Fruit fly (Drosophila melanogaster): ENCODE measurements around the gene CkIIalpha-i3.

The CkIIalpha-i3 gene

dm6 chr3L:733845-734697, 23.7 kb upstream of the CkIIalpha-i3 start (continued):
- TF ChIP-seq CG3919 (GFP tag; optimal IDR thresholded peaks at IDR 0.05) = peak; percentile 72
- TF ChIP-seq CG6163 (GFP tag; IDR thresholded peaks at IDR 0.05) = peak; percentile 38; the same call in 2 of the 3 replicates
- TF ChIP-seq OdsH (GFP tag; optimal IDR thresholded peaks at IDR 0.05) = peak; percentile 76
- TF ChIP-seq salr (GFP tag; optimal IDR thresholded peaks at IDR 0.05) = peak; percentile 54 to 81
- peak; percentile 40 for TF ChIP-seq CG8319 (GFP tag; optimal IDR thresholded peaks at IDR 0.05)
- TF ChIP-seq fd85E (GFP tag; optimal IDR thresholded peaks at IDR 0.05) = no peak
- TF ChIP-seq Hr38 (GFP tag; optimal IDR thresholded peaks at IDR 0.05) = no peak
- no peak for TF ChIP-seq CG11902 (GFP tag; optimal IDR thresholded peaks at IDR 0.05)
- TF ChIP-seq Ets96B (tag; optimal IDR thresholded peaks at IDR 0.05) = peak; percentile 74
- peak; percentile 48; the same call in 2 of the 3 replicates for TF ChIP-seq eg (GFP tag; IDR thresholded peaks at IDR 0.05)
- TF ChIP-seq CG10669 (GFP tag; optimal IDR thresholded peaks at IDR 0.05) = peak; percentile 68
- TF ChIP-seq cyc (GFP tag; optimal IDR thresholded peaks at IDR 0.05) = no peak
- TF ChIP-seq spab (GFP tag; optimal IDR thresholded peaks at IDR 0.05) = peak; percentile 81
- TF ChIP-seq CG6854 (GFP tag; optimal IDR thresholded peaks at IDR 0.05) = no peak
- TF ChIP-seq Sox102F (GFP tag; optimal IDR thresholded peaks at IDR 0.05) = no peak
- no peak for TF ChIP-seq Ets21C (GFP tag; optimal IDR thresholded peaks at IDR 0.05)
- TF ChIP-seq Hr39 (GFP tag; optimal IDR thresholded peaks at IDR 0.05) = no peak
- no peak for TF ChIP-seq Smox (GFP tag; optimal IDR thresholded peaks at IDR 0.05)
- peak; percentile 51 for TF ChIP-seq dsx (GFP tag; optimal IDR thresholded peaks at IDR 0.05; ENCODE audit: poor library complexity, severe bottlenecking)
- peak; percentile 83 for TF ChIP-seq CG6808 (GFP tag; optimal IDR thresholded peaks at IDR 0.05)
- TF ChIP-seq CG31627 (GFP tag; optimal IDR thresholded peaks at IDR 0.05) = no peak
- peak; percentile 68 for TF ChIP-seq CG4318 (GFP tag; optimal IDR thresholded peaks at IDR 0.05)
- TF ChIP-seq CG1621 (tag; optimal IDR thresholded peaks at IDR 0.05) = peak; percentile 35
- peak; percentile 89 for TF ChIP-seq CG10631 (GFP tag; optimal IDR thresholded peaks at IDR 0.05)
- TF ChIP-seq fd59A (GFP tag; optimal IDR thresholded peaks at IDR 0.05) = peak; percentile 88
- peak; percentile 48 for TF ChIP-seq CG6276 (GFP tag; optimal IDR thresholded peaks at IDR 0.05)
- peak; percentile 79 for TF ChIP-seq Eip75B (GFP tag; optimal IDR thresholded peaks at IDR 0.05)
- peak; percentile 77 for TF ChIP-seq CG8119 (GFP tag; IDR thresholded peaks at IDR 0.05)
- TF ChIP-seq dac (GFP tag; optimal IDR thresholded peaks at IDR 0.05) = peak; percentile 67
- peak; percentile 36 to 72 for TF ChIP-seq ss (GFP tag; optimal IDR thresholded peaks at IDR 0.05)
- peak; percentile 70 for TF ChIP-seq acj6 (GFP tag; optimal IDR thresholded peaks at IDR 0.05)
- no peak for TF ChIP-seq vri (GFP tag; optimal IDR thresholded peaks at IDR 0.05)
- TF ChIP-seq CG6792 (GFP tag; optimal IDR thresholded peaks at IDR 0.05) = peak; percentile 79
- TF ChIP-seq CG8632 (GFP tag; optimal IDR thresholded peaks at IDR 0.05) = peak; percentile 74
- TF ChIP-seq lz (GFP tag; optimal IDR thresholded peaks at IDR 0.05) = no peak

dm6 chr3L:733174-733829, 22.9 kb upstream of the CkIIalpha-i3 start:
- no peak for TF ChIP-seq CG10631 (GFP tag; optimal IDR thresholded peaks at IDR 0.05)
- TF ChIP-seq CG6276 (GFP tag; optimal IDR thresholded peaks at IDR 0.05) = no peak
- no peak for TF ChIP-seq CG32006 (GFP tag; optimal IDR thresholded peaks at IDR 0.05)
- TF ChIP-seq svp (GFP tag) = peak; percentile 1
- TF ChIP-seq dsx (GFP tag; optimal IDR thresholded peaks at IDR 0.05; ENCODE audit: poor library complexity, severe bottlenecking) = no peak
- no peak for TF ChIP-seq CG9139 (GFP tag; optimal IDR thresholded peaks at IDR 0.05)
- no peak for TF ChIP-seq CG4318 (GFP tag; optimal IDR thresholded peaks at IDR 0.05)

All from whole organism, prepupa.